Worm (Caenorhabditis elegans) whole organism, L3 larva: ENCODE results near the gene F49H12.3.
A peak's percentile ranks its signal among the peaks of the same experiment; 100 is the strongest.

Source experiments
- ZK546.5 ChIP-seq: sonication (generic microtip); optimal IDR thresholded peaks from 2 replicates; lab custom pipeline; 2017; ENCODE audit warnings: missing biosample characterization, missing genetic modification characterization
- aly-2 ChIP-seq: fragments of 150-350 bp; optimal IDR thresholded peaks from 2 replicates; lab custom pipeline; 2014; ENCODE audit warnings: missing biosample characterization, missing genetic modification characterization
- ceh-16 ChIP-seq: sonication (generic microtip); optimal IDR thresholded peaks from 2 replicates; lab custom pipeline; 2017; ENCODE audit warnings: missing biosample characterization, missing genetic modification characterization
- ceh-28 ChIP-seq: fragments of 150-350 bp; optimal IDR thresholded peaks from 2 replicates; lab custom pipeline; 2014; ENCODE audit warnings: missing biosample characterization, missing genetic modification reagents, missing genetic modification characterization
- ceh-82 ChIP-seq: fragments of 150-350 bp; optimal IDR thresholded peaks from 2 replicates; lab custom pipeline; 2014; ENCODE audit warnings: missing biosample characterization, missing genetic modification characterization
- ceh-9 ChIP-seq: sonication (generic microtip); optimal IDR thresholded peaks from 2 replicates; lab custom pipeline; 2018; ENCODE audit warnings: missing biosample characterization, missing genetic modification characterization
- daf-12 ChIP-seq: fragments of 150-350 bp; optimal IDR thresholded peaks from 2 replicates; lab custom pipeline; 2014; ENCODE audit warnings: missing biosample characterization, missing genetic modification reagents, missing genetic modification characterization
- egl-27 ChIP-seq: sonication (generic microtip); optimal IDR thresholded peaks from 4 replicates; lab custom pipeline; 2017; ENCODE audit warnings: missing biosample characterization, missing genetic modification reagents, missing genetic modification characterization
- egl-5 ChIP-seq: fragments of 150-350 bp; optimal IDR thresholded peaks from 2 replicates; lab custom pipeline; 2017; ENCODE audit warnings: missing biosample characterization, missing genetic modification reagents, missing genetic modification characterization, inconsistent platforms
- elt-1 ChIP-seq: fragments of 150-350 bp; optimal IDR thresholded peaks from 2 replicates; lab custom pipeline; 2014; ENCODE audit warnings: missing biosample characterization, missing genetic modification characterization
- elt-2 ChIP-seq: sonication (generic microtip); optimal IDR thresholded peaks from 2 replicates; lab custom pipeline; 2016; ENCODE audit warnings: missing genetic modification reagents, mild to moderate bottlenecking, missing genetic modification characterization, missing compliant biosample characterization
- fkh-10 ChIP-seq: sonication (generic microtip); optimal IDR thresholded peaks from 2 replicates; lab custom pipeline; 2017; ENCODE audit warnings: missing biosample characterization, missing genetic modification reagents, missing genetic modification characterization
- fkh-2 ChIP-seq: fragments of 150-350 bp; optimal IDR thresholded peaks from 2 replicates; lab custom pipeline; 2014; ENCODE audit warnings: missing biosample characterization, missing genetic modification reagents, missing genetic modification characterization
- fos-1 ChIP-seq: fragments of 150-350 bp; optimal IDR thresholded peaks from 2 replicates; lab custom pipeline; 2014; ENCODE audit warnings: missing biosample characterization, missing genetic modification characterization
- hmg-11 ChIP-seq: sonication (generic microtip); optimal IDR thresholded peaks from 2 replicates; lab custom pipeline; 2016; ENCODE audit warnings: missing genetic modification characterization, missing compliant biosample characterization
- jun-1 ChIP-seq: fragments of 150-350 bp; optimal IDR thresholded peaks from 2 replicates; lab custom pipeline; 2014; ENCODE audit warnings: missing biosample characterization, missing genetic modification reagents, missing genetic modification characterization
- lin-15B ChIP-seq: fragments of 150-350 bp; optimal IDR thresholded peaks from 2 replicates; lab custom pipeline; 2014; ENCODE audit warnings: missing biosample characterization, missing genetic modification characterization
- lin-39 ChIP-seq: fragments of 150-350 bp; optimal IDR thresholded peaks from 2 replicates; lab custom pipeline; 2018; ENCODE audit warnings: missing biosample characterization, missing genetic modification reagents, missing genetic modification characterization
- lsy-12 ChIP-seq: sonication (generic microtip); optimal IDR thresholded peaks from 2 replicates; lab custom pipeline; 2016; ENCODE audit warnings: mild to moderate bottlenecking, missing genetic modification characterization, missing compliant biosample characterization
- mdl-1 ChIP-seq: fragments of 150-350 bp; optimal IDR thresholded peaks from 2 replicates; lab custom pipeline; 2014; ENCODE audit warnings: missing biosample characterization, missing genetic modification characterization
- mml-1 ChIP-seq: fragments of 150-350 bp; sonication (generic microtip); optimal IDR thresholded peaks from 3 replicates; lab custom pipeline; 2014; ENCODE audit warnings: missing biosample characterization, missing genetic modification characterization
- nfya-1 ChIP-seq: sonication (generic microtip); optimal IDR thresholded peaks from 2 replicates; lab custom pipeline; 2017; ENCODE audit warnings: missing genetic modification characterization, mild to moderate bottlenecking, missing compliant biosample characterization, antibody characterized with exemption, moderate library complexity; ENCODE audit not compliant: insufficient read depth
- nhr-11 ChIP-seq: fragments of 150-350 bp; optimal IDR thresholded peaks from 2 replicates; lab custom pipeline; 2014; ENCODE audit warnings: missing biosample characterization, missing genetic modification characterization
- nhr-12 ChIP-seq: fragments of 150-350 bp; optimal IDR thresholded peaks from 2 replicates; lab custom pipeline; 2014; ENCODE audit warnings: missing biosample characterization, missing genetic modification characterization
- nhr-23 ChIP-seq: fragments of 150-350 bp; optimal IDR thresholded peaks from 2 replicates; lab custom pipeline; 2014; ENCODE audit warnings: missing biosample characterization, missing genetic modification reagents, missing genetic modification characterization
- nhr-237 ChIP-seq: fragments of 150-350 bp; optimal IDR thresholded peaks from 2 replicates; lab custom pipeline; 2014; ENCODE audit warnings: missing biosample characterization, missing genetic modification characterization
- nhr-28 ChIP-seq: fragments of 150-350 bp; optimal IDR thresholded peaks from 2 replicates; lab custom pipeline; 2014; ENCODE audit warnings: missing biosample characterization, missing genetic modification characterization
- nhr-43 ChIP-seq: sonication (generic microtip); optimal IDR thresholded peaks from 2 replicates; lab custom pipeline; 2016; ENCODE audit warnings: mild to moderate bottlenecking, missing genetic modification characterization, missing compliant biosample characterization; ENCODE audit not compliant: poor library complexity, severe bottlenecking
- nhr-76 ChIP-seq: fragments of 150-350 bp; sonication (generic microtip); optimal IDR thresholded peaks from 5 replicates; lab custom pipeline; 2014; ENCODE audit warnings: missing biosample characterization, missing genetic modification characterization
- nhr-77 ChIP-seq: fragments of 150-350 bp; optimal IDR thresholded peaks from 2 replicates; lab custom pipeline; 2014; ENCODE audit warnings: missing biosample characterization, missing genetic modification characterization
- pha-4 ChIP-seq: fragments of 150-350 bp; optimal IDR thresholded peaks from 2 replicates; lab custom pipeline; 2014; ENCODE audit warnings: missing biosample characterization, missing genetic modification reagents, missing genetic modification characterization
- pqm-1 ChIP-seq: fragments of 150-350 bp; optimal IDR thresholded peaks from 2 replicates; lab custom pipeline; 2017; ENCODE audit warnings: missing biosample characterization, missing genetic modification characterization, inconsistent platforms
- sea-2 ChIP-seq: fragments of 150-350 bp; sonication (generic microtip); optimal IDR thresholded peaks from 4 replicates; lab custom pipeline; 2014; ENCODE audit warnings: missing biosample characterization, missing genetic modification reagents, missing genetic modification characterization
- skn-1 ChIP-seq: fragments of 150-350 bp; optimal IDR thresholded peaks from 2 replicates; lab custom pipeline; 2014; ENCODE audit warnings: missing biosample characterization, missing genetic modification characterization
- snpc-4 ChIP-seq: fragments of 150-350 bp; optimal IDR thresholded peaks from 2 replicates; lab custom pipeline; 2014; ENCODE audit warnings: missing biosample characterization, missing genetic modification characterization
- tbx-2 ChIP-seq: sonication (generic microtip); optimal IDR thresholded peaks from 2 replicates; lab custom pipeline; 2016; ENCODE audit warnings: mild to moderate bottlenecking, missing genetic modification characterization, missing compliant biosample characterization
- unc-39 ChIP-seq: sonication (generic microtip); optimal IDR thresholded peaks from 4 replicates; lab custom pipeline; 2017; ENCODE audit warnings: missing biosample characterization, missing genetic modification characterization
- zag-1 ChIP-seq: fragments of 150-350 bp; optimal IDR thresholded peaks from 2 replicates; lab custom pipeline; 2014; ENCODE audit warnings: missing biosample characterization, missing genetic modification characterization
- ztf-11 ChIP-seq: fragments of 150-350 bp; optimal IDR thresholded peaks from 2 replicates; lab custom pipeline; 2014; ENCODE audit warnings: missing biosample characterization, missing genetic modification characterization

The F49H12.3 gene

ce11 chrX:2048865-2049405, 35.2 kb upstream of the F49H12.3 start:
- TF ChIP-seq nhr-23 (tag; lab: Kevin White, UChicago) (no peak), zag-1 (no peak), nfya-1 (tag; lab: Kevin White, UChicago) (no peak), ceh-9 (tag; lab: Kevin White, UChicago) (no peak), fkh-2 (no peak), mdl-1 (no peak), hmg-11 (tag; lab: Kevin White, UChicago) (no peak), lin-15B (tag; lab: Kevin White, UChicago) (no peak), unc-39 (tag; lab: Kevin White, UChicago) (no peak), lin-39 (tag; lab: Kevin White, UChicago) (no peak), snpc-4 (tag; lab: Kevin White, UChicago) (no peak), nhr-77 (tag; lab: Kevin White, UChicago) (no peak), nhr-43 (no peak), nhr-28 (no peak), lsy-12 (tag; lab: Kevin White, UChicago) (no peak), nhr-76 (tag; lab: Kevin White, UChicago) (no peak), elt-1 (tag; lab: Kevin White, UChicago) (no peak), fkh-10 (no peak), skn-1 (tag; lab: Kevin White, UChicago) (no peak), aly-2 (no peak)

ce11 chrX:2050212-2050611, 34.0 kb upstream of the F49H12.3 start:
- TF ChIP-seq tbx-2 (tag; lab: Kevin White, UChicago) (no peak), elt-1 (tag; lab: Kevin White, UChicago) (no peak), egl-5 (tag; lab: Kevin White, UChicago) (no peak), nhr-237 (no peak), daf-12 (tag; lab: Kevin White, UChicago) (no peak)
- TF ChIP-seq, all 47 proteins: peak for 0

- TF ChIP-seq jun-1 (tag; lab: Kevin White, UChicago), result no peak
- TF ChIP-seq ceh-9 (tag; lab: Kevin White, UChicago), result no peak
- TF ChIP-seq nhr-77 (tag; lab: Kevin White, UChicago), result no peak
- no peak for TF ChIP-seq elt-1 (tag; lab: Kevin White, UChicago)
- no peak for TF ChIP-seq sea-2 (GFP tag; lab: Kevin White, UChicago)
- no peak for TF ChIP-seq ceh-28 (tag; lab: Kevin White, UChicago)
- TF ChIP-seq pqm-1, result peak; percentile 46
- peak; percentile 67 for TF ChIP-seq elt-2 (tag; lab: Kevin White, UChicago)
- TF ChIP-seq nhr-12 (tag; lab: Kevin White, UChicago), result no peak
- TF ChIP-seq, all 47 proteins: peak for 2
These were observed 32.6 kb upstream of the F49H12.3 start, which contains the start of gene Y102A11A.1 for ce11 chrX:2051602-2052001. TSS of gene Y102A11A.1 (plus strand) at chrX:2051824.

- TF ChIP-seq zag-1 (no peak), ztf-11 (no peak), nhr-76 (tag; lab: Kevin White, UChicago) (no peak), mml-1 (tag; lab: Kevin White, UChicago) (no peak), nhr-237 (no peak), nhr-28 (no peak), egl-5 (tag; lab: Kevin White, UChicago) (no peak), skn-1 (tag; lab: Kevin White, UChicago) (no peak), elt-1 (tag; lab: Kevin White, UChicago) (no peak), daf-12 (tag; lab: Kevin White, UChicago) (no peak), fkh-2 (no peak), nhr-77 (tag; lab: Kevin White, UChicago) (no peak), egl-27 (tag; lab: Kevin White, UChicago) (no peak), ZK546.5 (tag; lab: Kevin White, UChicago) (no peak)
These were observed 19.4 kb upstream of the F49H12.3 start, which contains the start of gene F49H12.7 for ce11 chrX:2064730-2065129. TSS of gene F49H12.7 (plus strand) at chrX:2065030.

- TF ChIP-seq nhr-23 (tag; lab: Kevin White, UChicago) (no peak), fkh-10 (no peak), pqm-1 (peak; percentile 90), egl-5 (tag; lab: Kevin White, UChicago) (no peak), lin-15B (tag; lab: Kevin White, UChicago) (no peak), lin-39 (tag; lab: Kevin White, UChicago) (no peak), lsy-12 (tag; lab: Kevin White, UChicago) (no peak), nfya-1 (tag; lab: Kevin White, UChicago) (no peak), nhr-11 (tag; lab: Kevin White, UChicago) (no peak), zag-1 (no peak), ceh-16 (tag; lab: Kevin White, UChicago) (no peak), fkh-2 (no peak), ceh-9 (tag; lab: Kevin White, UChicago) (no peak), fos-1 (tag; lab: Kevin White, UChicago) (no peak), pha-4 (peak; percentile 66), elt-1 (tag; lab: Kevin White, UChicago) (no peak), sea-2 (GFP tag; lab: Kevin White, UChicago) (no peak), jun-1 (tag; lab: Kevin White, UChicago) (peak; percentile 58), ceh-82 (tag; lab: Kevin White, UChicago) (no peak), elt-2 (tag; lab: Kevin White, UChicago) (peak; percentile 80), tbx-2 (tag; lab: Kevin White, UChicago) (no peak)
These were observed 15.9 kb upstream of the F49H12.3 start for ce11 chrX:2068294-2068693.
